Fruit fly (Drosophila melanogaster) whole organism, wandering third instar larva: ENCODE measurements around the gene CG14312.

Experiments used
- Abd-B ChIP-seq: fragments of >200 bp; optimal IDR thresholded peaks from 2 replicates; lab custom pipeline; 2017; ENCODE audit warnings: missing biosample characterization, missing genetic modification characterization
- CG32264 ChIP-seq: fragments of 200-800 bp; sonication (Bioruptor generic); optimal IDR thresholded peaks from 2 replicates; lab custom pipeline; 2016; ENCODE audit warnings: missing biosample characterization, missing genetic modification characterization
- CG9705 ChIP-seq: fragments of 200-800 bp; sonication (Bioruptor generic); optimal IDR thresholded peaks from 2 replicates; lab custom pipeline; 2018; ENCODE audit warnings: missing biosample characterization, mild to moderate bottlenecking, missing genetic modification characterization
- Dfd ChIP-seq: fragments of >200 bp; optimal IDR thresholded peaks from 2 replicates; lab custom pipeline; 2017; ENCODE audit warnings: missing biosample characterization, missing genetic modification characterization
- Dif ChIP-seq: fragments of 200-275, 200-300 bp; sonication (Bioruptor generic); optimal IDR thresholded peaks from 2 replicates; lab custom pipeline; 2018; ENCODE audit warnings: missing biosample characterization, missing genetic modification characterization; ENCODE audit not compliant: partially characterized antibody
- GATAd ChIP-seq: sonication (Bioruptor generic); optimal IDR thresholded peaks from 2 replicates; lab custom pipeline; 2016; ENCODE audit warnings: missing biosample characterization, missing genetic modification characterization
- HLH106 ChIP-seq: fragments of 200-800 bp; optimal IDR thresholded peaks from 3 replicates; lab custom pipeline; 2019; ENCODE audit warnings: missing biosample characterization, mild to moderate bottlenecking, missing genetic modification characterization, moderate library complexity
- Hnf4 ChIP-seq: fragments of 200-800 bp; sonication (Bioruptor generic); optimal IDR thresholded peaks from 2 replicates; lab custom pipeline; 2016; ENCODE audit warnings: missing biosample characterization, mild to moderate bottlenecking, missing genetic modification characterization
- Hr78 ChIP-seq: fragments of >200 bp; optimal IDR thresholded peaks from 2 replicates; lab custom pipeline; 2017; ENCODE audit warnings: missing biosample characterization, missing genetic modification characterization
- Hr83 ChIP-seq: fragments of 200-300 bp; sonication (Bioruptor generic); optimal IDR thresholded peaks from 2 replicates; lab custom pipeline; 2016; ENCODE audit warnings: missing biosample characterization, mild to moderate bottlenecking, missing genetic modification characterization, moderate library complexity; ENCODE audit not compliant: poor library complexity, severe bottlenecking
- Jra ChIP-seq: sonication (Bioruptor generic); optimal IDR thresholded peaks from 2 replicates; lab custom pipeline; 2016; ENCODE audit warnings: missing biosample characterization, missing genetic modification characterization
- Mio ChIP-seq: sonication (Bioruptor generic); optimal IDR thresholded peaks from 2 replicates; lab custom pipeline; 2016; ENCODE audit warnings: missing biosample characterization, missing genetic modification characterization
- Myc ChIP-seq: fragments of >200 bp; optimal IDR thresholded peaks from 2 replicates; lab custom pipeline; 2017
- N ChIP-seq: fragments of >200 bp; optimal IDR thresholded peaks from 2 replicates; lab custom pipeline; 2018; ENCODE audit warnings: missing biosample characterization, missing external identifiers, missing genetic modification characterization
- OdsH ChIP-seq: fragments of 200-800 bp; sonication (Bioruptor generic); optimal IDR thresholded peaks from 2 replicates; lab custom pipeline; 2016; ENCODE audit warnings: missing biosample characterization, mild to moderate bottlenecking, missing genetic modification characterization
- Rel ChIP-seq, 2 experiments: fragments of 200-800 bp; sonication (Bioruptor generic) in 1 of 2; optimal IDR thresholded peaks; 2 replicates in 1 of 2; 3 replicates in 1 of 2; lab custom pipeline; 2016 to 2019; ENCODE audit warnings: mild to moderate bottlenecking in 2 of 2, missing biosample characterization in 2 of 2, missing genetic modification characterization in 2 of 2, moderate library complexity in 1 of 2
- Vsx2 ChIP-seq: fragments of 200-300, 225-300 bp; sonication (Bioruptor generic); optimal IDR thresholded peaks from 2 replicates; lab custom pipeline; 2018; ENCODE audit warnings: missing biosample characterization, missing genetic modification characterization; ENCODE audit not compliant: partially characterized antibody
- br ChIP-seq: fragments of 200-800 bp; sonication (Bioruptor generic); optimal IDR thresholded peaks from 2 replicates; lab custom pipeline; 2016; ENCODE audit warnings: missing biosample characterization, missing genetic modification characterization
- brk ChIP-seq: fragments of 200-800 bp; sonication (Bioruptor generic); optimal IDR thresholded peaks from 2 replicates; lab custom pipeline; 2016; ENCODE audit warnings: missing biosample characterization, mild to moderate bottlenecking, missing genetic modification characterization
- dl ChIP-seq, 2 experiments: fragments of 175-275, 200-275 bp in 1 of 2; fragments of 200-275 bp in 1 of 2; sonication (Bioruptor generic); optimal IDR thresholded peaks; lab custom pipeline; 2018; ENCODE audit warnings: mild to moderate bottlenecking in 2 of 2, missing biosample characterization in 2 of 2, missing genetic modification characterization in 2 of 2, moderate library complexity in 2 of 2; ENCODE audit not compliant: partially characterized antibody in 2 of 2, insufficient read depth in 1 of 2
- dsf ChIP-seq: sonication (Bioruptor generic); optimal IDR thresholded peaks from 2 replicates; lab custom pipeline; 2016; ENCODE audit warnings: missing biosample characterization, missing genetic modification characterization, borderline replicate concordance
- ey ChIP-seq: fragments of 200-800 bp; sonication (Bioruptor generic); optimal IDR thresholded peaks from 2 replicates; lab custom pipeline; 2016; ENCODE audit warnings: missing biosample characterization, missing genetic modification characterization
- foxo ChIP-seq, 2 experiments: fragments of 200-800 bp; sonication (Bioruptor generic); optimal IDR thresholded peaks; 2 replicates in 1 of 2; 3 replicates in 1 of 2; lab custom pipeline; 2016 to 2017; ENCODE audit warnings: missing biosample characterization in 2 of 2, missing genetic modification characterization in 2 of 2
- fru ChIP-seq: fragments of 200-800 bp; sonication (Bioruptor generic); optimal IDR thresholded peaks from 3 replicates; lab custom pipeline; 2016; ENCODE audit warnings: missing biosample characterization, mild to moderate bottlenecking, missing genetic modification characterization
- h ChIP-seq: fragments of 200-800 bp; sonication (Bioruptor generic); optimal IDR thresholded peaks from 3 replicates; lab custom pipeline; 2016; ENCODE audit warnings: missing biosample characterization, mild to moderate bottlenecking, missing genetic modification characterization
- jim ChIP-seq: fragments of 175-275, 200-325 bp; sonication (Bioruptor generic); optimal IDR thresholded peaks from 2 replicates; lab custom pipeline; 2016; ENCODE audit warnings: missing biosample characterization, mild to moderate bottlenecking, missing genetic modification characterization
- lola ChIP-seq: fragments of >200 bp; optimal IDR thresholded peaks from 2 replicates; lab custom pipeline; 2017; ENCODE audit warnings: missing biosample characterization, missing genetic modification characterization
- pan ChIP-seq: fragments of >200 bp; optimal IDR thresholded peaks from 2 replicates; lab custom pipeline; 2017
- psq ChIP-seq: fragments of 200-800 bp; sonication (Bioruptor generic); optimal IDR thresholded peaks from 3 replicates; lab custom pipeline; 2017; ENCODE audit warnings: missing biosample characterization, mild to moderate bottlenecking, missing genetic modification characterization, moderate library complexity
- rgr ChIP-seq: fragments of 200-800 bp; sonication (Bioruptor generic); optimal IDR thresholded peaks from 3 replicates; lab custom pipeline; 2016; ENCODE audit warnings: missing biosample characterization, mild to moderate bottlenecking, missing genetic modification characterization
- sage ChIP-seq: fragments of 200-800 bp; sonication (Bioruptor generic); optimal IDR thresholded peaks from 2 replicates; lab custom pipeline; 2016; ENCODE audit warnings: missing biosample characterization, mild to moderate bottlenecking, missing genetic modification characterization
- sv ChIP-seq: fragments of 200-800 bp; sonication (Bioruptor generic); optimal IDR thresholded peaks from 3 replicates; lab custom pipeline; 2016; ENCODE audit warnings: missing biosample characterization, missing genetic modification characterization
- tai ChIP-seq: sonication (Bioruptor generic); optimal IDR thresholded peaks from 2 replicates; lab custom pipeline; 2016; ENCODE audit warnings: missing biosample characterization, missing genetic modification characterization
- usp ChIP-seq: fragments of >200 bp; optimal IDR thresholded peaks from 2 replicates; lab custom pipeline; 2017; ENCODE audit warnings: missing biosample characterization, missing genetic modification characterization
- woc ChIP-seq: sonication (Bioruptor generic); optimal IDR thresholded peaks from 2 replicates; lab custom pipeline; 2016; ENCODE audit warnings: missing biosample characterization, mild to moderate bottlenecking, missing genetic modification characterization

The CG14312 gene

dm6 chr3R:18277406-18277805, 5.9 kb downstream of the CG14312 start:
- TF ChIP-seq br (GFP tag; lab: Kevin White, UChicago) = no peak
- TF ChIP-seq foxo (GFP tag; optimal IDR thresholded peaks at IDR 0.05; lab: Kevin White, UChicago) = no peak
- TF ChIP-seq CG32264 (GFP tag; lab: Kevin White, UChicago) = no peak
- TF ChIP-seq h (GFP tag; lab: Kevin White, UChicago) = peak; percentile 79
- no peak for TF ChIP-seq fru (GFP tag; lab: Kevin White, UChicago)
- no peak for TF ChIP-seq jim (GFP tag; lab: Kevin White, UChicago)
- TF ChIP-seq Hr83 (GFP tag; lab: Kevin White, UChicago) = no peak
- no peak for TF ChIP-seq Rel (GFP tag; optimal IDR thresholded peaks at IDR 0.05; lab: Kevin White, UChicago)
- peak; percentile 61 for TF ChIP-seq Rel (tag; optimal IDR thresholded peaks at IDR 0.05; lab: Kevin White, UChicago)
- TF ChIP-seq dsf (GFP tag; lab: Kevin White, UChicago) = no peak
- no peak for TF ChIP-seq HLH106

dm6 chr3R:18276688-18277087, 6.6 kb downstream of the CG14312 start:
- TF ChIP-seq Hnf4 (no peak), CG9705 (GFP tag; lab: Kevin White, UChicago) (no peak), Hr83 (GFP tag; lab: Kevin White, UChicago) (no peak), Mio (GFP tag; lab: Kevin White, UChicago) (no peak), foxo (GFP tag; optimal IDR thresholded peaks at IDR 0.05; lab: Kevin White, UChicago) (no peak), Myc (no peak), Hr78 (GFP tag; lab: Kevin White, UChicago) (no peak), OdsH (no peak), fru (GFP tag; lab: Kevin White, UChicago) (no peak), HLH106 (no peak), ey (GFP tag; lab: Kevin White, UChicago) (no peak), GATAd (GFP tag; lab: Kevin White, UChicago) (no peak), lola (GFP tag; lab: Kevin White, UChicago) (no peak)

- TF ChIP-seq sage (GFP tag; lab: Kevin White, UChicago) (peak; percentile 30), psq (peak; percentile 38), GATAd (GFP tag; lab: Kevin White, UChicago) (no peak), foxo (GFP tag; optimal IDR thresholded peaks at IDR 0.05; lab: Kevin White, UChicago) (peak in 1 of 2 experiments; percentile 42), HLH106 (peak; percentile 19), dl (GFP tag; optimal IDR thresholded peaks at IDR 0.05; lab: Kevin White, UChicago; ENCODE audit: insufficient read depth in 1 of 2, partially characterized antibody in 2 of 2) (peak; percentile 79 to 92), h (GFP tag; lab: Kevin White, UChicago) (no peak), Dif (peak; percentile 92), Rel (GFP tag; optimal IDR thresholded peaks at IDR 0.05; lab: Kevin White, UChicago) (peak; percentile 35), Rel (tag; optimal IDR thresholded peaks at IDR 0.05; lab: Kevin White, UChicago) (peak; percentile 96), rgr (GFP tag; lab: Kevin White, UChicago) (peak; percentile 10)
Measured at dm6 chr3R:18275113-18275782, 8.1 kb downstream of the CG14312 start.

dm6 chr3R:18274328-18275098, 8.8 kb downstream of the CG14312 start, which contains the start of the genes Vps39 and eIF1A:
Gene Vps39 (minus strand): TSS chr3R:18274446.
Gene eIF1A (plus strand): TSS chr3R:18274665.
- TF ChIP-seq CG32264 (GFP tag; lab: Kevin White, UChicago) (no peak), Rel (GFP tag; optimal IDR thresholded peaks at IDR 0.05; lab: Kevin White, UChicago) (no peak), Rel (tag; optimal IDR thresholded peaks at IDR 0.05; lab: Kevin White, UChicago) (no peak), sage (GFP tag; lab: Kevin White, UChicago) (no peak), Hr83 (GFP tag; lab: Kevin White, UChicago) (no peak), pan (lab: Kevin White, UChicago) (no peak), N (GFP tag; lab: Kevin White, UChicago) (no peak), woc (GFP tag; lab: Kevin White, UChicago) (no peak), brk (no peak), rgr (GFP tag; lab: Kevin White, UChicago) (no peak), OdsH (no peak), foxo (GFP tag; optimal IDR thresholded peaks at IDR 0.05; lab: Kevin White, UChicago) (peak in 1 of 2 experiments; percentile 36), GATAd (GFP tag; lab: Kevin White, UChicago) (no peak), ey (GFP tag; lab: Kevin White, UChicago) (peak; percentile 16), fru (GFP tag; lab: Kevin White, UChicago) (peak; percentile 39), CG9705 (GFP tag; lab: Kevin White, UChicago) (peak; percentile 17), Hr78 (GFP tag; lab: Kevin White, UChicago) (no peak), Vsx2 (GFP tag; lab: Kevin White, UChicago) (no peak), Myc (peak; percentile 13), Jra (GFP tag; lab: Kevin White, UChicago) (peak; percentile 69), br (GFP tag; lab: Kevin White, UChicago) (peak; percentile 47), dl (GFP tag; optimal IDR thresholded peaks at IDR 0.05; lab: Kevin White, UChicago; ENCODE audit: insufficient read depth in 1 of 2, partially characterized antibody in 2 of 2) (no peak), tai (GFP tag; lab: Kevin White, UChicago) (no peak), Abd-B (GFP tag; lab: Kevin White, UChicago) (no peak), Dif (no peak), HLH106 (no peak), sv (GFP tag; lab: Kevin White, UChicago) (peak; percentile 42), Hnf4 (no peak), Dfd (GFP tag; lab: Kevin White, UChicago) (no peak), jim (GFP tag; lab: Kevin White, UChicago) (no peak), dsf (GFP tag; lab: Kevin White, UChicago) (no peak), psq (no peak), h (GFP tag; lab: Kevin White, UChicago) (no peak), Mio (GFP tag; lab: Kevin White, UChicago) (no peak), usp (GFP tag; lab: Kevin White, UChicago) (no peak)
